Fruit fly (Drosophila melanogaster) whole organism, embryonic: ENCODE data around the gene Hou.

Experiments
- CG32772 ChIP-seq: fragments of 200-800 bp; sonication (Bioruptor generic); IDR thresholded peaks from 2 replicates; pipeline ENCODE4 v1.3.6; 2022; ENCODE audit warnings: missing biosample characterization, missing genetic modification characterization
- CG4404 ChIP-seq: fragments of 200-800 bp; sonication (Bioruptor generic); IDR thresholded peaks from 2 replicates; pipeline ENCODE4 v1.3.6; 2022; ENCODE audit warnings: missing biosample characterization, missing genetic modification characterization
- CG4617 ChIP-seq: fragments of 200-800 bp; sonication (Bioruptor generic); optimal IDR thresholded peaks from 3 replicates; lab custom pipeline; 2016; ENCODE audit warnings: missing biosample characterization, missing genetic modification characterization, borderline replicate concordance
- CG6813 ChIP-seq: fragments of 200-800 bp; sonication (Bioruptor generic); optimal IDR thresholded peaks from 2 replicates; lab custom pipeline; 2017; ENCODE audit warnings: missing biosample characterization, missing genetic modification characterization, mild to moderate bottlenecking, moderate library complexity, missing genetic modification reagents
- HmgZ ChIP-seq: fragments of 200-800 bp; sonication (Bioruptor generic); optimal IDR thresholded peaks from 2 replicates; lab custom pipeline; 2018; ENCODE audit warnings: missing biosample characterization, mild to moderate bottlenecking, missing genetic modification characterization
- Rx ChIP-seq: fragments of 200-800 bp; sonication (Bioruptor generic); IDR thresholded peaks from 2 replicates; pipeline ENCODE4 v1.3.6; 2022; ENCODE audit warnings: missing biosample characterization, missing genetic modification characterization
- fru ChIP-seq: fragments of >200 bp; optimal IDR thresholded peaks from 2 replicates; lab custom pipeline; 2017
- fu2 ChIP-seq: fragments of 200-800 bp; sonication (Bioruptor generic); optimal IDR thresholded peaks from 2 replicates; lab custom pipeline; 2016; ENCODE audit warnings: missing biosample characterization, missing genetic modification characterization
- hkb ChIP-seq, 2 experiments: fragments of 200-800 bp in 1 of 2; fragments of >200 bp in 1 of 2; sonication (Bioruptor generic) in 1 of 2; IDR thresholded peaks in 1 of 2; optimal IDR thresholded peaks in 1 of 2; 2 replicates each; pipeline versions ENCODE4 v1.3.6 to Lab custom; 2017 to 2022; ENCODE audit warnings: missing biosample characterization in 1 of 2, missing genetic modification characterization in 1 of 2
- kay ChIP-seq: fragments of 200-800 bp; sonication (Bioruptor generic); optimal IDR thresholded peaks from 2 replicates; lab custom pipeline; 2016; ENCODE audit warnings: missing biosample characterization, missing genetic modification characterization
- mam ChIP-seq: fragments of 200-800 bp; sonication (Bioruptor generic); optimal IDR thresholded peaks from 3 replicates; lab custom pipeline; 2016; ENCODE audit warnings: missing biosample characterization, missing genetic modification characterization
- ro ChIP-seq: fragments of 200-800 bp; sonication (Bioruptor generic); IDR thresholded peaks from 2 replicates; pipeline ENCODE4 v1.3.6; 2022; ENCODE audit warnings: missing biosample characterization, missing genetic modification characterization
- zen ChIP-seq: fragments of 200-800 bp; sonication (Bioruptor generic); optimal IDR thresholded peaks from 3 replicates; lab custom pipeline; 2018; ENCODE audit warnings: missing biosample characterization, mild to moderate bottlenecking, missing genetic modification characterization, moderate library complexity

dm6 chrX:18675272-18675671 is 25.0 kb upstream of the Hou start:
- TF ChIP-seq ro (GFP tag; lab: Robert Waterston, UW) (no peak), HmgZ (tag; lab: Kevin White, UChicago) (no peak), Rx (no peak), kay (GFP tag; lab: Kevin White, UChicago) (no peak), fru (lab: Kevin White, UChicago) (no peak), CG4617 (GFP tag; lab: Kevin White, UChicago) (no peak), mam (GFP tag; lab: Kevin White, UChicago) (no peak), CG4404 (GFP tag; lab: Robert Waterston, UW) (no peak), hkb (optimal IDR thresholded peaks at IDR 0.05; lab: Kevin White, UChicago) (no peak), hkb (GFP tag; IDR thresholded peaks at IDR 0.05; lab: Robert Waterston, UW) (no peak), fu2 (GFP tag; lab: Kevin White, UChicago) (no peak), CG6813 (no peak), zen (tag; lab: Kevin White, UChicago) (no peak), CG32772 (GFP tag; lab: Robert Waterston, UW) (no peak)
